Worm (Caenorhabditis elegans) whole organism, late embryonic: ENCODE data around the gene rpl-12.

ENCODE experiments used
- F13H6.1 ChIP-seq: sonication (generic microtip); optimal IDR thresholded peaks from 2 replicates; lab custom pipeline; 2016; ENCODE audit warnings: missing genetic modification characterization, missing compliant biosample characterization
- ceh-19 ChIP-seq: fragments of 200-800 bp; sonication (Bioruptor generic); optimal IDR thresholded peaks from 2 replicates; lab custom pipeline; 2018; ENCODE audit warnings: mild to moderate bottlenecking, missing genetic modification characterization, missing compliant biosample characterization
- ceh-45 ChIP-seq: fragments of 200-800 bp; sonication (Bioruptor generic); IDR thresholded peaks from 2 replicates; pipeline ENCODE4 v1.3.6; 2022; ENCODE audit warnings: missing genetic modification reagents, missing genetic modification characterization, missing compliant biosample characterization
- che-1 ChIP-seq: sonication (generic microtip); optimal IDR thresholded peaks from 2 replicates; lab custom pipeline; 2016; ENCODE audit warnings: mild to moderate bottlenecking, missing genetic modification characterization, missing compliant biosample characterization
- fkh-10 ChIP-seq: fragments of 150-350 bp; optimal IDR thresholded peaks from 2 replicates; lab custom pipeline; 2014; ENCODE audit warnings: missing biosample characterization, missing genetic modification reagents, missing genetic modification characterization
- pag-3 ChIP-seq: sonication (generic microtip); optimal IDR thresholded peaks from 2 replicates; lab custom pipeline; 2016; ENCODE audit warnings: missing compliant biosample characterization, missing genetic modification characterization, borderline replicate concordance
- pqm-1 ChIP-seq: sonication (generic microtip); optimal IDR thresholded peaks from 2 replicates; lab custom pipeline; 2016; ENCODE audit warnings: missing genetic modification characterization, missing compliant biosample characterization
- tbx-2 ChIP-seq: sonication (generic microtip); optimal IDR thresholded peaks from 2 replicates; lab custom pipeline; 2016; ENCODE audit warnings: missing genetic modification characterization, missing compliant biosample characterization

- no peak for TF ChIP-seq che-1 (tag; lab: Kevin White, UChicago)
- TF ChIP-seq pag-3, result no peak
- no peak for TF ChIP-seq fkh-10 (GFP tag; lab: Kevin White, UChicago)
- TF ChIP-seq ceh-19, result no peak
- no peak for TF ChIP-seq tbx-2 (tag; lab: Kevin White, UChicago)
- TF ChIP-seq pqm-1, result no peak
- TF ChIP-seq ceh-45 (GFP tag; lab: Robert Waterston, UW), result no peak
- no peak for TF ChIP-seq F13H6.1 (tag; lab: Kevin White, UChicago)
Observed at ce11 chrIV:13240842-13241143, 342 bp upstream of the rpl-12 start, which contains the start of gene lin-54.
